Fruit fly (Drosophila melanogaster) Kc167 (cell line): ENCODE data around the gene CG11035.

Experiments used
- Myc ChIP-seq: fragments of >200 bp; optimal IDR thresholded peaks from 2 replicates; lab custom pipeline; 2017; ENCODE audit warnings: missing external identifiers
- Sin3A ChIP-seq: fragments of >200 bp; optimal IDR thresholded peaks from 2 replicates; lab custom pipeline; 2018; ENCODE audit warnings: missing external identifiers
- h ChIP-seq: fragments of >200 bp; optimal IDR thresholded peaks from 3 replicates; lab custom pipeline; 2018; ENCODE audit warnings: missing external identifiers
- insv ChIP-seq: fragments of >200 bp; optimal IDR thresholded peaks from 3 replicates; lab custom pipeline; 2018; ENCODE audit warnings: missing external identifiers
- psq ChIP-seq: fragments of >200 bp; optimal IDR thresholded peaks from 2 replicates; lab custom pipeline; 2017; ENCODE audit warnings: missing external identifiers
- ttk ChIP-seq: sonication (Bioruptor generic); optimal IDR thresholded peaks from 2 replicates; lab custom pipeline; 2017; ENCODE audit warnings: missing external identifiers

CG11035 gene

dm6 chr3R:7992100-7992499, 40.7 kb downstream of the CG11035 start:
- no peak for TF ChIP-seq Myc (lab: Kevin White, UChicago)
- TF ChIP-seq h (lab: Kevin White, UChicago) = no peak
- TF ChIP-seq Sin3A = no peak
- TF ChIP-seq ttk (lab: Kevin White, UChicago) = no peak
- TF ChIP-seq psq (lab: Kevin White, UChicago) = no peak
- no peak for TF ChIP-seq insv (lab: Kevin White, UChicago)

DNA sequence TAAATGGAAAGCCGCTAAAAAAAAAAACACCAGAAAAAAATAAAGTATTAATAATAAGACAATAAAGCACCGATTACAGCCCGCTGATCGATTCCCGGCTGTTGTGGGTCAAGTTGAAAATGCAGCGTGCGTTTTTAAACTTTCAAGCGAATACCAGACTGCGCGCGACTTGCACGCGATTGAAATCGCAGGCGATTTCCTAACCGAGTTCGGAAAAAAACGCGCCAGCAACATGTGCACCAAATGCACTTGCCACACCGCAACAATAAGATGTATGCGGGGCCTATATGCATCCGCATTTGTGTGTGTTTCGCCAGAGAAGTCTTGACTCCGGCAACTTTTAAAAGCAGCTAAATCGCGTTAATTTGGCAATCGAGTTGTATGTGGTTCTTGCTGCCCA, 41.4 kb downstream of the CG11035 start:
- no peak for TF ChIP-seq Myc (lab: Kevin White, UChicago)
- no peak for TF ChIP-seq ttk (lab: Kevin White, UChicago)
- no peak for TF ChIP-seq h (lab: Kevin White, UChicago)
- TF ChIP-seq Sin3A = no peak
- no peak for TF ChIP-seq psq (lab: Kevin White, UChicago)
- no peak for TF ChIP-seq insv (lab: Kevin White, UChicago)

dm6 chr3R:7990799-7991423, 41.9 kb downstream of the CG11035 start:
- TF ChIP-seq psq (lab: Kevin White, UChicago) (no peak), Myc (lab: Kevin White, UChicago) (no peak), insv (lab: Kevin White, UChicago) (no peak), Sin3A (no peak), ttk (lab: Kevin White, UChicago) (no peak), h (lab: Kevin White, UChicago) (no peak)

DNA sequence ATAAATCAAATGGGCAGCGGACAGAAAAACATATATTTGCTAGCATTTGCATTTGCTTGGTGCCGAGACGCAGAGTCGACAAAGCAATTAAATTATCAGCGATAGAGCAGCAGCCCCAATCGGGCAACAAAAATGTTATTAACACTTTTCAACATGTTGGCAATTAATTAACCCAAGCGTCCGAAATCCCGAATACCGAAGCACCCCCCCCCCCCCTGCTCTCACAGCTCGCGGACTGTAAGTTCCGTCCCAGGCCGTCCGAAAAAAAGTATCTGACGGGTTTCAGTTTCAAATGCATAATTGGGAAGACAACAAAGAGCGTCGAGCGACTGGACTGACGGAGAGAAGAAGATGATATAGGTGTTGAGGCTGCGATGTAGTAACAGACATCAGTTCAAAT, 42.6 kb downstream of the CG11035 start:
- TF ChIP-seq ttk (lab: Kevin White, UChicago) (no peak), insv (lab: Kevin White, UChicago) (no peak), psq (lab: Kevin White, UChicago) (no peak), h (lab: Kevin White, UChicago) (no peak), Sin3A (no peak), Myc (lab: Kevin White, UChicago) (no peak)

DNA sequence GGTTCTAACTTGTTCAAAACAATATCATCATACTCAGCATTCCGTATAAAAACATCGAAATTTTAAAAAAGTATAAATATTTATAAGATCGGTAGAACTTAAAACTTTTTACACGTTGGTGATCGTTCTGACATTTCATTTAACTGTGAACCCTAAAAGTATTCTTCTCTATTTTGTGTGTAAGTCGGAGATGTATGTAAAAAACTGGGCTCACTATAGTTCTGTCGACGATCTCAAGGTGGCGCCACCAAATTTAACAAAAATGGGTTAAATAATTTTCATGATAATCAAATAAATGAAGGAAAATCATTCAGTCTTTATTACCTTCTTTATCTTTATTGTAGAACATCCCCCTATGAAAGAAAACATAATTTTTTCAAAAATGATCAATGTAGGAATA, 51.4 kb downstream of the CG11035 start:
- TF ChIP-seq Sin3A (no peak), Myc (lab: Kevin White, UChicago) (no peak), insv (lab: Kevin White, UChicago) (no peak), psq (lab: Kevin White, UChicago) (no peak), h (lab: Kevin White, UChicago) (no peak), ttk (lab: Kevin White, UChicago) (no peak)
